Worm (Caenorhabditis elegans) whole organism, L4 larva: Measurements from ENCODE around the gene srp-7.

Source experiments
- F37D6.2 ChIP-seq: sonication (generic microtip); optimal IDR thresholded peaks from 2 replicates; lab custom pipeline; 2016; ENCODE audit warnings: mild to moderate bottlenecking, missing genetic modification characterization, missing compliant biosample characterization
- F44E2.7 ChIP-seq: fragments of 200-800 bp; sonication (Bioruptor generic); IDR thresholded peaks from 2 replicates; pipeline ENCODE4 v2.1.2; 2022; ENCODE audit warnings: missing genetic modification characterization, missing compliant biosample characterization
- F49E8.2 ChIP-seq: sonication (generic microtip); optimal IDR thresholded peaks from 2 replicates; lab custom pipeline; 2016; ENCODE audit warnings: missing compliant biosample characterization, mild to moderate bottlenecking, missing genetic modification characterization, borderline replicate concordance
- T20F7.1 ChIP-seq: fragments of 200-800 bp; sonication (Bioruptor generic); optimal IDR thresholded peaks from 2 replicates; lab custom pipeline; 2018; ENCODE audit warnings: mild to moderate bottlenecking, missing genetic modification characterization, missing compliant biosample characterization
- T26A8.4 ChIP-seq: fragments of 200-800 bp; sonication (Bioruptor generic); IDR thresholded peaks from 2 replicates; pipeline ENCODE4 v1.3.6; 2022; ENCODE audit warnings: missing genetic modification characterization, missing compliant biosample characterization
- Y105C5A.15 ChIP-seq: fragments of 200-800 bp; sonication (Bioruptor generic); IDR thresholded peaks from 2 replicates; pipeline ENCODE4 v1.3.6; 2022; ENCODE audit warnings: missing genetic modification characterization, missing compliant biosample characterization
- Y48G9A.11 ChIP-seq: fragments of 200-800 bp; sonication (Bioruptor generic); IDR thresholded peaks from 2 replicates; pipeline ENCODE4 v1.3.6; 2022; ENCODE audit warnings: missing genetic modification reagents, missing genetic modification characterization, missing compliant biosample characterization
- Y5F2A.4 ChIP-seq: fragments of 200-800 bp; sonication (Bioruptor generic); optimal IDR thresholded peaks from 2 replicates; lab custom pipeline; 2018; ENCODE audit warnings: mild to moderate bottlenecking, missing genetic modification characterization, missing compliant biosample characterization
- attf-4 ChIP-seq: sonication (generic microtip); optimal IDR thresholded peaks from 3 replicates; lab custom pipeline; 2017; ENCODE audit warnings: missing biosample characterization, missing genetic modification characterization
- ceh-28 ChIP-seq: fragments of 150-350 bp; optimal IDR thresholded peaks from 2 replicates; lab custom pipeline; 2014; ENCODE audit warnings: missing biosample characterization, missing genetic modification reagents, missing genetic modification characterization
- ceh-32 ChIP-seq: sonication (generic microtip); optimal IDR thresholded peaks from 2 replicates; lab custom pipeline; 2016; ENCODE audit warnings: mild to moderate bottlenecking, missing genetic modification characterization, missing compliant biosample characterization; ENCODE audit not compliant: poor library complexity
- ceh-62 ChIP-seq: sonication (generic microtip); optimal IDR thresholded peaks from 2 replicates; lab custom pipeline; 2017; ENCODE audit warnings: missing biosample characterization, missing genetic modification characterization
- ceh-82 ChIP-seq: sonication (generic microtip); optimal IDR thresholded peaks from 2 replicates; lab custom pipeline; 2017; ENCODE audit warnings: missing biosample characterization, missing genetic modification characterization
- ces-1 ChIP-seq: fragments of 150-350 bp; sonication (generic microtip); optimal IDR thresholded peaks from 4 replicates; lab custom pipeline; 2014; ENCODE audit warnings: missing biosample characterization, missing genetic modification reagents, missing genetic modification characterization
- daf-19 ChIP-seq: fragments of 200-800 bp; sonication (Bioruptor generic); conservative IDR thresholded peaks from 2 replicates; pipeline ENCODE4 v1.3.6; 2022; ENCODE audit warnings: missing genetic modification characterization, missing compliant biosample characterization
- daf-8 ChIP-seq: fragments of 200-800 bp; sonication (Bioruptor generic); IDR thresholded peaks from 2 replicates; pipeline ENCODE4 v1.3.6; 2022; ENCODE audit warnings: missing genetic modification characterization, missing compliant biosample characterization
- dmd-6 ChIP-seq: fragments of 200-800 bp; sonication (Bioruptor generic); IDR thresholded peaks from 2 replicates; pipeline ENCODE4 v1.3.6; 2022; ENCODE audit warnings: missing genetic modification reagents, missing genetic modification characterization, missing compliant biosample characterization
- dmd-8 ChIP-seq: fragments of 200-800 bp; sonication (Bioruptor generic); IDR thresholded peaks from 2 replicates; pipeline ENCODE4 v1.3.6; 2022; ENCODE audit warnings: missing genetic modification characterization, missing compliant biosample characterization
- dmd-9 ChIP-seq: fragments of 200-800 bp; sonication (Bioruptor generic); IDR thresholded peaks from 2 replicates; pipeline ENCODE4 v1.3.6; 2022; ENCODE audit warnings: missing genetic modification reagents, missing genetic modification characterization, missing compliant biosample characterization
- dpl-1 ChIP-seq: fragments of 150-350 bp; optimal IDR thresholded peaks from 2 replicates; lab custom pipeline; 2014; ENCODE audit warnings: missing biosample characterization, missing genetic modification reagents, missing genetic modification characterization
- duxl-1 ChIP-seq: sonication (generic microtip); optimal IDR thresholded peaks from 2 replicates; lab custom pipeline; 2016; ENCODE audit warnings: mild to moderate bottlenecking, missing genetic modification characterization, moderate library complexity, missing compliant biosample characterization; ENCODE audit not compliant: poor library complexity
- fos-1 ChIP-seq: fragments of 150-350 bp; optimal IDR thresholded peaks from 2 replicates; lab custom pipeline; 2014; ENCODE audit warnings: missing biosample characterization, missing genetic modification characterization
- gei-8 ChIP-seq: fragments of 200-800 bp; sonication (Bioruptor generic); optimal IDR thresholded peaks from 2 replicates; lab custom pipeline; 2018; ENCODE audit warnings: mild to moderate bottlenecking, missing genetic modification characterization, missing compliant biosample characterization
- hlh-11 ChIP-seq: fragments of 200-800 bp; sonication (Bioruptor generic); optimal IDR thresholded peaks from 2 replicates; lab custom pipeline; 2018; ENCODE audit warnings: mild to moderate bottlenecking, missing genetic modification characterization, missing compliant biosample characterization
- hlh-30 ChIP-seq: sonication (generic microtip); optimal IDR thresholded peaks from 2 replicates; lab custom pipeline; 2017; ENCODE audit warnings: antibody characterized with exemption, mild to moderate bottlenecking, missing genetic modification characterization, missing compliant biosample characterization; ENCODE audit not compliant: insufficient read depth
- jun-1 ChIP-seq: fragments of 150-350 bp; optimal IDR thresholded peaks from 2 replicates; lab custom pipeline; 2014; ENCODE audit warnings: missing biosample characterization, missing genetic modification reagents, missing genetic modification characterization
- lim-7 ChIP-seq: fragments of 200-800 bp; sonication (Bioruptor generic); IDR thresholded peaks from 2 replicates; pipeline ENCODE4 v1.3.6; 2022; ENCODE audit warnings: missing genetic modification characterization, missing compliant biosample characterization
- lin-1 ChIP-seq: fragments of 200-800 bp; sonication (Bioruptor generic); IDR thresholded peaks from 2 replicates; pipeline ENCODE4 v1.3.6; 2022; ENCODE audit warnings: missing genetic modification reagents, missing genetic modification characterization, missing compliant biosample characterization
- lin-13 ChIP-seq: fragments of 150-350 bp; optimal IDR thresholded peaks from 2 replicates; lab custom pipeline; 2014; ENCODE audit warnings: missing biosample characterization, missing genetic modification reagents, missing genetic modification characterization
- lin-15B ChIP-seq: fragments of 150-350 bp; sonication (generic microtip); optimal IDR thresholded peaks from 3 replicates; lab custom pipeline; 2014; ENCODE audit warnings: missing biosample characterization, missing genetic modification characterization
- lin-29 ChIP-seq: fragments of 200-800 bp; sonication (Bioruptor generic); IDR thresholded peaks from 2 replicates; pipeline ENCODE4 v1.3.6; 2022; ENCODE audit warnings: missing genetic modification reagents, missing genetic modification characterization, missing compliant biosample characterization
- lin-38 ChIP-seq: fragments of 200-800 bp; sonication (Bioruptor generic); IDR thresholded peaks from 2 replicates; pipeline ENCODE4 v1.3.6; 2022; ENCODE audit warnings: missing genetic modification reagents, missing genetic modification characterization, missing compliant biosample characterization
- lir-3 ChIP-seq: sonication (generic microtip); optimal IDR thresholded peaks from 2 replicates; lab custom pipeline; 2016; ENCODE audit warnings: mild to moderate bottlenecking, missing genetic modification characterization, missing compliant biosample characterization
- lsy-2 ChIP-seq, 2 experiments: fragments of 150-350 bp in 1 of 2; sonication (generic microtip) in 1 of 2; optimal IDR thresholded peaks; 2 replicates each; lab custom pipeline; 2014 to 2017; ENCODE audit warnings: missing biosample characterization in 2 of 2, missing genetic modification characterization in 2 of 2
- madf-5 ChIP-seq, 2 experiments: fragments of 200-800 bp; sonication (Bioruptor generic); IDR thresholded peaks; 2 replicates each; pipeline ENCODE4 v1.3.6; 2022; ENCODE audit warnings: missing compliant biosample characterization in 2 of 2, missing genetic modification characterization in 2 of 2
- mes-2 ChIP-seq: sonication (generic microtip); optimal IDR thresholded peaks from 2 replicates; lab custom pipeline; 2016; ENCODE audit warnings: missing genotype, mild to moderate bottlenecking, missing genetic modification characterization, missing compliant biosample characterization; ENCODE audit not compliant: poor library complexity, severe bottlenecking
- mxl-3 ChIP-seq: fragments of 200-800 bp; sonication (Bioruptor generic); optimal IDR thresholded peaks from 2 replicates; lab custom pipeline; 2018; ENCODE audit warnings: mild to moderate bottlenecking, missing genetic modification characterization, missing compliant biosample characterization
- nhr-10 ChIP-seq: fragments of 150-350 bp; optimal IDR thresholded peaks from 2 replicates; lab custom pipeline; 2014; ENCODE audit warnings: missing biosample characterization, missing genetic modification characterization
- nhr-48 ChIP-seq: sonication (generic microtip); optimal IDR thresholded peaks from 2 replicates; lab custom pipeline; 2016; ENCODE audit warnings: mild to moderate bottlenecking, missing genetic modification characterization, missing compliant biosample characterization
- nhr-77 ChIP-seq: fragments of 150-350 bp; optimal IDR thresholded peaks from 2 replicates; lab custom pipeline; 2014; ENCODE audit warnings: missing biosample characterization, missing genetic modification characterization
- pha-4 ChIP-seq, 2 experiments: fragments of 150-350 bp in 1 of 2; fragments of 200-800 bp in 1 of 2; sonication (Bioruptor generic) in 1 of 2; IDR thresholded peaks in 1 of 2; optimal IDR thresholded peaks in 1 of 2; 2 replicates each; pipeline versions ENCODE4 v1.3.6 to Lab custom; 2014 to 2022; ENCODE audit warnings: missing genetic modification characterization in 2 of 2, missing genetic modification reagents in 2 of 2, missing biosample characterization in 1 of 2, missing compliant biosample characterization in 1 of 2
- pqm-1 ChIP-seq: sonication (generic microtip); optimal IDR thresholded peaks from 2 replicates; lab custom pipeline; 2017; ENCODE audit warnings: missing biosample characterization, missing genetic modification characterization
- saeg-2 ChIP-seq: fragments of 200-800 bp; sonication (Bioruptor generic); IDR thresholded peaks from 2 replicates; pipeline ENCODE4 v1.3.6; 2022; ENCODE audit warnings: missing genetic modification reagents, missing genetic modification characterization, missing compliant biosample characterization
- snpc-1.2 ChIP-seq: fragments of 200-800 bp; sonication (Bioruptor generic); IDR thresholded peaks from 2 replicates; pipeline ENCODE4 v1.3.6; 2022; ENCODE audit warnings: missing genetic modification reagents, missing genetic modification characterization, missing compliant biosample characterization
- snpc-4 ChIP-seq: fragments of 150-350 bp; optimal IDR thresholded peaks from 2 replicates; lab custom pipeline; 2014; ENCODE audit warnings: missing biosample characterization, missing genetic modification characterization
- spr-1 ChIP-seq: sonication (generic microtip); optimal IDR thresholded peaks from 2 replicates; lab custom pipeline; 2016; ENCODE audit warnings: mild to moderate bottlenecking, missing genetic modification characterization, missing compliant biosample characterization
- spr-3 ChIP-seq: fragments of 200-800 bp; sonication (Bioruptor generic); optimal IDR thresholded peaks from 2 replicates; lab custom pipeline; 2018; ENCODE audit warnings: mild to moderate bottlenecking, missing genetic modification characterization, missing compliant biosample characterization
- tra-1 ChIP-seq: fragments of 200-800 bp; sonication (Bioruptor generic); IDR thresholded peaks from 2 replicates; pipeline ENCODE4 v1.3.6; 2022; ENCODE audit warnings: missing genetic modification reagents, missing genetic modification characterization, missing compliant biosample characterization
- unc-39 ChIP-seq: sonication (generic microtip); optimal IDR thresholded peaks from 2 replicates; lab custom pipeline; 2017; ENCODE audit warnings: missing biosample characterization, missing genetic modification characterization
- zfp-3 ChIP-seq: fragments of 200-800 bp; sonication (Bioruptor generic); conservative IDR thresholded peaks from 2 replicates; pipeline ENCODE4 v1.3.6; 2022; ENCODE audit warnings: missing genetic modification reagents, missing genetic modification characterization, missing compliant biosample characterization
- ztf-11 ChIP-seq: fragments of 150-350 bp; optimal IDR thresholded peaks from 2 replicates; lab custom pipeline; 2014; ENCODE audit warnings: missing biosample characterization, missing genetic modification characterization

srp-7 gene

ce11 chrV:8130149-8130661 lies 48.7 kb upstream of the srp-7 start, which contains the start of gene snap-1 (continued):
- TF ChIP-seq lin-1 (GFP tag; lab: Robert Waterston, UW) (no peak), ceh-32 (tag; lab: Kevin White, UChicago) (no peak), Y48G9A.11 (no peak), T26A8.4 (GFP tag; lab: Robert Waterston, UW) (no peak), pha-4 (GFP tag; IDR thresholded peaks at IDR 0.05; lab: Robert Waterston, UW) (no peak), pha-4 (tag; optimal IDR thresholded peaks at IDR 0.05; lab: Kevin White, UChicago) (no peak), F37D6.2 (tag; lab: Kevin White, UChicago) (peak; percentile 5), snpc-4 (tag; lab: Kevin White, UChicago) (no peak), attf-4 (tag; lab: Kevin White, UChicago) (no peak), tra-1 (GFP tag; lab: Robert Waterston, UW) (no peak), duxl-1 (tag; lab: Kevin White, UChicago) (no peak), daf-8 (GFP tag; lab: Robert Waterston, UW) (no peak), lin-13 (no peak), F44E2.7 (GFP tag; lab: Robert Waterston, UW) (no peak), lin-38 (GFP tag; lab: Robert Waterston, UW) (no peak), unc-39 (tag; lab: Kevin White, UChicago) (no peak), dpl-1 (GFP tag; lab: Kevin White, UChicago) (peak; percentile 42), lsy-2 (tag; optimal IDR thresholded peaks at IDR 0.05; lab: Kevin White, UChicago) (peak in 1 of 2 experiments; percentile 75), lir-3 (no peak), mxl-3 (GFP tag; lab: Kevin White, UChicago) (peak; percentile 74), saeg-2 (GFP tag; lab: Robert Waterston, UW) (no peak), jun-1 (no peak), madf-5 (GFP tag; IDR thresholded peaks at IDR 0.05; lab: Robert Waterston, UW) (no peak), Y105C5A.15 (GFP tag; lab: Robert Waterston, UW) (no peak), spr-3 (GFP tag; lab: Kevin White, UChicago) (no peak), dmd-6 (GFP tag; lab: Robert Waterston, UW) (no peak; the same call in 1 of the 2 replicates), dmd-9 (GFP tag; lab: Robert Waterston, UW) (no peak), lin-15B (tag; lab: Kevin White, UChicago) (no peak), nhr-77 (tag; lab: Kevin White, UChicago) (no peak), lim-7 (GFP tag; lab: Robert Waterston, UW) (no peak), T20F7.1 (GFP tag; lab: Kevin White, UChicago) (peak; percentile 42), Y5F2A.4 (GFP tag; lab: Kevin White, UChicago) (no peak), ztf-11 (tag; lab: Kevin White, UChicago) (no peak), snpc-1.2 (GFP tag; lab: Robert Waterston, UW) (no peak), gei-8 (no peak), ceh-62 (no peak), hlh-11 (tag; lab: Kevin White, UChicago) (peak; percentile 66), pqm-1 (no peak), nhr-48 (no peak), dmd-8 (no peak), daf-19 (GFP tag; lab: Robert Waterston, UW) (no peak), ces-1 (GFP tag; lab: Kevin White, UChicago) (no peak), mes-2 (tag; lab: Kevin White, UChicago) (peak; percentile 65), lin-29 (GFP tag; lab: Robert Waterston, UW) (no peak), F49E8.2 (tag; lab: Kevin White, UChicago) (no peak), ceh-82 (tag; lab: Kevin White, UChicago) (no peak), hlh-30 (peak; percentile 93), spr-1 (no peak), nhr-10 (tag; lab: Kevin White, UChicago) (no peak), ceh-28 (tag; lab: Kevin White, UChicago) (no peak), zfp-3 (GFP tag; lab: Robert Waterston, UW) (no peak), fos-1 (tag; lab: Kevin White, UChicago) (no peak)
